Worm (Caenorhabditis elegans) whole organism, L4/young adult: ENCODE data around the gene ser-6.

ENCODE experiments used
- W03F9.2 ChIP-seq: fragments of 150-350 bp; optimal IDR thresholded peaks from 2 replicates; lab custom pipeline; 2014; ENCODE audit warnings: missing biosample characterization, missing genetic modification characterization
- dao-5 ChIP-seq: sonication (generic microtip); optimal IDR thresholded peaks from 2 replicates; lab custom pipeline; 2016; ENCODE audit warnings: missing genotype, missing genetic modification characterization, moderate library complexity, missing compliant biosample characterization

DNA sequence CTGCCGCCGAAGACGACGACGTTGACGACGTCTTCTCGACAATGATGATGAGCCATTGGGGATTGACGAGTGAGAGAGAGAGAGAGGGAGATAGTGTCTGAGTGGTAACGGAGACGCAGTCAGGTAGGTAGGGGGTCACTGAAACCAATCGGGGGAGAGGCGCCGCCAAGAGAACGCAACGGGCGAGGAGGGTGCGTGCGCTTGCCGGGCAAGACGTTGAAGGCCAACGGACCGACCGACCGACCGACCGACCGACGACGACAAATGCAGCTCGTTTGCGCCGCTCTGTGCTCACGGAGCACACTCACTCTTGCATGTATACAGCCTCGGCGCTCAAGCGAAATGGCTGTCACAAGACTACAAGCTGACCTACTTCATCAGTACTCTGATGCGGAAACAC is 30.6 kb downstream of the ser-6 start:
- TF ChIP-seq dao-5 (tag; lab: Kevin White, UChicago) = no peak
- TF ChIP-seq W03F9.2 (tag; lab: Kevin White, UChicago) = no peak
